Fruit fly (Drosophila melanogaster): ENCODE measurements around the gene Hex-t1.

The Hex-t1 gene

DNA sequence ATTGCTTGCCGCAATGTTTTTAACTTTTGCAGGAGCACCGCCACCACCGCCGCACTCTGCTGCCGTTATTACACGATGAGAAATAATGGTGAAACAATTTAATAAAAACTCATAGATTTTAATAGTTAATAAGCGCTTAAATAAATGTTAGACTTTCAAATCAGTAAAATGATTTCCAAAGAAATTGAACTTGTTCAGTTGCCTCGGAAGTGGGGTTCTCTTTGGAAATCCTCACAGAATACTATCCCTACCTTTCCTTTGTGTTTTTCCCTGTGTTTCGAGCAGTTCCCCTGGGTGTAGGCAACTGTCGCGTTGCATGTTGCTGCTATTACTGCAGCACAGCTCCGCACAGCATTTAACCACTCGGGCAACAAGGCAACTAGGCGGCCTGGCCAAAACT lies 20.7 kb upstream of the Hex-t1 start (continued):
- TF ChIP-seq CG10669 (GFP tag; optimal IDR thresholded peaks at IDR 0.05) (peak; percentile 52), CG34406 (GFP tag; optimal IDR thresholded peaks at IDR 0.05) (peak; percentile 25), fkh (GFP tag; optimal IDR thresholded peaks at IDR 0.05) (no peak), CG16779 (tag; optimal IDR thresholded peaks at IDR 0.05) (no peak)

DNA sequence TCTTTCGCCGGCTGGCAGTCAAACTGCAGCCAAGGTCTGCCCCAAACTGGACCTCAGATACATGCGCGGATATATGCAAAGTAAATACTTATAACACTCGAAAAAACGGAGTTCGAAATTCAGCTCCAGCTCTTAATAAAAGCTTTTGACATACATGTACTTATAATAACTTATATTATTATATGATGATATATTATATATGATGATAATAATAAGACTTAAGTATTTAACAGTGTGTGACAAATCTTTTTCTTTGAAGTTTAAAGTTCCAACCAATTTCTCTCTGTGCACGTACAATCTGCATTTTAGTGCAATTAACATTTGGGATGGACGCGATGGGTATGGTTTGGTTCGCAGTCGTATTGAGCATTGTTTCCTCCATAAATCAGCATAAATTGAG lies 19.3 kb upstream of the Hex-t1 start:
- TF ChIP-seq CG6808 (GFP tag; optimal IDR thresholded peaks at IDR 0.05) (peak; percentile 11), ss (GFP tag; optimal IDR thresholded peaks at IDR 0.05) (peak in 1 of 2 experiments; percentile 27), Eip93F (GFP tag; optimal IDR thresholded peaks at IDR 0.05) (no peak), CG32006 (GFP tag; optimal IDR thresholded peaks at IDR 0.05) (peak; percentile 23), vri (GFP tag; optimal IDR thresholded peaks at IDR 0.05) (no peak), CG6276 (GFP tag; optimal IDR thresholded peaks at IDR 0.05) (no peak), esn (GFP tag; optimal IDR thresholded peaks at IDR 0.05) (peak; percentile 20), CG3032 (tag; optimal IDR thresholded peaks at IDR 0.05) (peak; percentile 22), CG11762 (GFP tag; optimal IDR thresholded peaks at IDR 0.05; ENCODE audit: insufficient read depth) (no peak), eg (GFP tag; IDR thresholded peaks at IDR 0.05) (no peak), Blimp-1 (GFP tag; optimal IDR thresholded peaks at IDR 0.05) (no peak), CG8632 (GFP tag; optimal IDR thresholded peaks at IDR 0.05) (peak; percentile 58), CG11902 (GFP tag; optimal IDR thresholded peaks at IDR 0.05) (peak; percentile 26), CG6854 (GFP tag; optimal IDR thresholded peaks at IDR 0.05) (no peak), topi (GFP tag; optimal IDR thresholded peaks at IDR 0.05) (peak; percentile 3), CG7368 (GFP tag; optimal IDR thresholded peaks at IDR 0.05) (peak; percentile 25), Sox15 (GFP tag; optimal IDR thresholded peaks at IDR 0.05) (no peak), svp (GFP tag) (peak; percentile 63), CG10669 (GFP tag; optimal IDR thresholded peaks at IDR 0.05) (peak; percentile 10), dsx (GFP tag; optimal IDR thresholded peaks at IDR 0.05; ENCODE audit: poor library complexity, severe bottlenecking) (peak; percentile 30), CG34406 (GFP tag; optimal IDR thresholded peaks at IDR 0.05) (peak; percentile 61), CG31627 (GFP tag; optimal IDR thresholded peaks at IDR 0.05) (no peak), CG8119 (GFP tag; IDR thresholded peaks at IDR 0.05) (peak; percentile 19; the same call in 1 of the 3 replicates), Hr4 (GFP tag; optimal IDR thresholded peaks at IDR 0.05) (no peak), CG3919 (GFP tag; optimal IDR thresholded peaks at IDR 0.05) (peak; percentile 30), Met (GFP tag; optimal IDR thresholded peaks at IDR 0.05) (peak; percentile 5), CG10631 (GFP tag; optimal IDR thresholded peaks at IDR 0.05) (peak; percentile 25), Sox14 (GFP tag; optimal IDR thresholded peaks at IDR 0.05) (no peak), Eip78C (GFP tag) (peak; percentile 83), Hr39 (GFP tag; optimal IDR thresholded peaks at IDR 0.05) (no peak), achi (GFP tag; optimal IDR thresholded peaks at IDR 0.05) (peak; percentile 43), salr (GFP tag; optimal IDR thresholded peaks at IDR 0.05) (no peak), CG11294 (GFP tag; IDR thresholded peaks at IDR 0.05) (no peak), fkh (GFP tag; optimal IDR thresholded peaks at IDR 0.05) (no peak), CG4318 (GFP tag; optimal IDR thresholded peaks at IDR 0.05) (no peak), Hr38 (GFP tag; optimal IDR thresholded peaks at IDR 0.05) (no peak), fd85E (GFP tag; optimal IDR thresholded peaks at IDR 0.05) (no peak), CG9139 (GFP tag; optimal IDR thresholded peaks at IDR 0.05) (no peak), fd59A (GFP tag; optimal IDR thresholded peaks at IDR 0.05) (no peak), pdm3 (GFP tag; optimal IDR thresholded peaks at IDR 0.05) (no peak), OdsH (GFP tag; optimal IDR thresholded peaks at IDR 0.05) (peak; percentile 50), Sox102F (GFP tag; optimal IDR thresholded peaks at IDR 0.05) (no peak), Gug (GFP tag; IDR thresholded peaks at IDR 0.05) (no peak), acj6 (GFP tag; optimal IDR thresholded peaks at IDR 0.05) (peak; percentile 57), CG1621 (tag; optimal IDR thresholded peaks at IDR 0.05) (no peak), Lpt (GFP tag; optimal IDR thresholded peaks at IDR 0.05) (no peak), Ets21C (GFP tag; optimal IDR thresholded peaks at IDR 0.05) (no peak), CG16779 (tag; optimal IDR thresholded peaks at IDR 0.05) (no peak), CG6163 (GFP tag; IDR thresholded peaks at IDR 0.05) (no peak), lz (GFP tag; optimal IDR thresholded peaks at IDR 0.05) (no peak)
